Worm (Caenorhabditis elegans): Measurements from ENCODE around the gene Y102E9.6.

DNA sequence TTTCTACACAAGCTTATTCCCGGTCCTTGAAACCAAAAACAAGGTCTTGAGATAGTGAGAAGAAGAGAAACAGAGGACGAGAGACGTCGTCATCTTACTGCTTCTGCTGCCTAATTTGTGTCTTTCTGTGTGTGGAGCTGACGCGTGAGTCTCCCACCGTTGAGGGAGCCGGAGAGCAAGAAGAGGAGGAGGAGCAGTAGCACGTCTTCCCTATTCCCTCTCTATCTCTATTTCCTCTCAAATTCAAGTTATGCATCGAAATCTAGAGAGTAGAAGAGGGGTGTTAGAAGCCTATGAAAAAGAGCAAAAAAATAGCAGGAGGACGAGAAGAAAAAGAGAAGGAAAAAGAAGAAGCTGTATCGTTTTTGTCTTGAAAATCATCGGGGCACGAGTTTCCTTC lies 41.3 kb downstream of the Y102E9.6 start:
- TF ChIP-seq flt-1 (GFP tag; IDR thresholded peaks at IDR 0.05) = no peak
- TF ChIP-seq B0310.2 (tag; optimal IDR thresholded peaks at IDR 0.05) = no peak
- TF ChIP-seq aly-1 (tag; optimal IDR thresholded peaks at IDR 0.05) = no peak
- no peak for TF ChIP-seq tbx-37 (GFP tag; conservative IDR thresholded peaks at IDR 0.05)
- TF ChIP-seq ama-1 (optimal IDR thresholded peaks at IDR 0.05) = no peak
- TF ChIP-seq sea-1 (GFP tag; conservative IDR thresholded peaks at IDR 0.05) = no peak
- no peak for TF ChIP-seq hnd-1 (tag; optimal IDR thresholded peaks at IDR 0.05)
- no peak for TF ChIP-seq hmbx-1 (tag; optimal IDR thresholded peaks at IDR 0.05)

Measured in whole organism, early embryonic.